Fruit fly (Drosophila melanogaster) whole organism, embryonic: ENCODE results near the gene CSN5.

Source experiments
- Abd-B ChIP-seq: fragments of 200-800 bp; sonication (Bioruptor generic); optimal IDR thresholded peaks from 2 replicates; lab custom pipeline; 2018; ENCODE audit warnings: missing biosample characterization, mild to moderate bottlenecking, missing genetic modification characterization, moderate library complexity
- CG10543 ChIP-seq: fragments of 200-800 bp; sonication (Bioruptor generic); optimal IDR thresholded peaks from 3 replicates; lab custom pipeline; 2017; ENCODE audit warnings: missing biosample characterization, mild to moderate bottlenecking, missing genetic modification characterization, moderate library complexity
- CG11247 ChIP-seq: fragments of 200-800 bp; sonication (Bioruptor generic); IDR thresholded peaks from 2 replicates; pipeline ENCODE4 v1.3.6; 2022; ENCODE audit warnings: missing biosample characterization, missing genetic modification characterization
- CG11560 ChIP-seq: fragments of 200-800 bp; sonication (Bioruptor generic); IDR thresholded peaks from 3 replicates; pipeline ENCODE4 v1.3.6; 2022; ENCODE audit warnings: missing biosample characterization, missing genetic modification characterization
- CG12155 ChIP-seq: fragments of 200-800 bp; sonication (Bioruptor generic); optimal IDR thresholded peaks from 3 replicates; lab custom pipeline; 2016; ENCODE audit warnings: missing biosample characterization, missing genetic modification characterization
- CG12659 ChIP-seq: fragments of 200-800 bp; sonication (Bioruptor generic); optimal IDR thresholded peaks from 3 replicates; lab custom pipeline; 2017; ENCODE audit warnings: mild to moderate bottlenecking, missing biosample characterization, missing genetic modification reagents, missing genetic modification characterization
- CG15479 ChIP-seq: fragments of 200-800 bp; sonication (Bioruptor generic); optimal IDR thresholded peaks from 3 replicates; lab custom pipeline; 2019; ENCODE audit warnings: missing biosample characterization, mild to moderate bottlenecking, missing genetic modification characterization, moderate library complexity
- CG18011 ChIP-seq: fragments of 200-800 bp; sonication (Bioruptor generic); optimal IDR thresholded peaks from 2 replicates; lab custom pipeline; 2017; ENCODE audit warnings: missing biosample characterization, missing genetic modification characterization, mild to moderate bottlenecking, moderate library complexity, missing genotype
- CG2120 ChIP-seq: fragments of 200-800 bp; sonication (Bioruptor generic); optimal IDR thresholded peaks from 3 replicates; lab custom pipeline; 2016; ENCODE audit warnings: missing biosample characterization, missing genetic modification characterization
- CG2678 ChIP-seq: fragments of 200-800 bp; sonication (Bioruptor generic); optimal IDR thresholded peaks from 3 replicates; lab custom pipeline; 2019; ENCODE audit warnings: missing biosample characterization, mild to moderate bottlenecking, missing genetic modification characterization, moderate library complexity
- CG2875 ChIP-seq: fragments of 200-800 bp; sonication (Bioruptor generic); optimal IDR thresholded peaks from 2 replicates; lab custom pipeline; 2017; ENCODE audit warnings: missing biosample characterization, mild to moderate bottlenecking, missing genetic modification characterization, missing genetic modification reagents
- CG31388 ChIP-seq: fragments of 200-800 bp; sonication (Bioruptor generic); optimal IDR thresholded peaks from 2 replicates; lab custom pipeline; 2016; ENCODE audit warnings: missing biosample characterization, missing genetic modification characterization
- CG33213 ChIP-seq: fragments of 200-800 bp; sonication (Bioruptor generic); optimal IDR thresholded peaks from 3 replicates; lab custom pipeline; 2016; ENCODE audit warnings: missing biosample characterization, missing genetic modification characterization
- CG42726 ChIP-seq: fragments of 200-800 bp; sonication (Bioruptor generic); IDR thresholded peaks from 2 replicates; pipeline ENCODE4 v1.3.6; 2022; ENCODE audit warnings: missing biosample characterization, missing genetic modification characterization; ENCODE audit not compliant: partially characterized antibody
- CG4424 ChIP-seq: fragments of 200-800 bp; sonication (Bioruptor generic); optimal IDR thresholded peaks from 3 replicates; lab custom pipeline; 2016; ENCODE audit warnings: missing biosample characterization, missing genetic modification characterization
- CG4617 ChIP-seq: fragments of 200-800 bp; sonication (Bioruptor generic); optimal IDR thresholded peaks from 3 replicates; lab custom pipeline; 2016; ENCODE audit warnings: missing biosample characterization, missing genetic modification characterization, borderline replicate concordance
- CG6254 ChIP-seq: fragments of 200-800 bp; sonication (Bioruptor generic); optimal IDR thresholded peaks from 3 replicates; lab custom pipeline; 2017; ENCODE audit warnings: mild to moderate bottlenecking, missing biosample characterization, missing genetic modification reagents, missing genetic modification characterization
- CG7786 ChIP-seq: fragments of 200-800 bp; sonication (Bioruptor generic); optimal IDR thresholded peaks from 2 replicates; lab custom pipeline; 2016; ENCODE audit warnings: missing biosample characterization, missing genetic modification characterization
- CG8388 ChIP-seq: fragments of 200-800 bp; sonication (Bioruptor generic); optimal IDR thresholded peaks from 2 replicates; lab custom pipeline; 2019; ENCODE audit warnings: missing biosample characterization, mild to moderate bottlenecking, missing genetic modification characterization, moderate library complexity
- D19B ChIP-seq: fragments of 200-800 bp; sonication (Bioruptor generic); optimal IDR thresholded peaks from 2 replicates; lab custom pipeline; 2017; ENCODE audit warnings: missing biosample characterization, mild to moderate bottlenecking, missing genetic modification characterization
- Dad ChIP-seq: fragments of 200-800 bp; sonication (Bioruptor generic); optimal IDR thresholded peaks from 3 replicates; lab custom pipeline; 2016; ENCODE audit warnings: missing biosample characterization, missing genetic modification characterization
- Deaf1 ChIP-seq: fragments of 200-800 bp; optimal IDR thresholded peaks from 3 replicates; lab custom pipeline; 2019; ENCODE audit warnings: missing biosample characterization, mild to moderate bottlenecking, missing genetic modification characterization, moderate library complexity
- Doc2 ChIP-seq: fragments of 200-800 bp; sonication (Bioruptor generic); IDR thresholded peaks from 2 replicates; pipeline ENCODE4 v1.3.6; 2022; ENCODE audit warnings: missing biosample characterization, missing genetic modification characterization
- Drgx ChIP-seq: fragments of 200-800 bp; sonication (Bioruptor generic); IDR thresholded peaks from 2 replicates; pipeline ENCODE4 v1.3.6; 2022; ENCODE audit warnings: missing biosample characterization, missing genetic modification characterization
- Fer2 ChIP-seq: fragments of 200-800 bp; sonication (Bioruptor generic); optimal IDR thresholded peaks from 2 replicates; lab custom pipeline; 2018; ENCODE audit warnings: missing biosample characterization, mild to moderate bottlenecking, missing genetic modification characterization, moderate library complexity
- H2.0 ChIP-seq: fragments of 200-800 bp; sonication (Bioruptor generic); IDR thresholded peaks from 2 replicates; pipeline ENCODE4 v1.3.6; 2022; ENCODE audit warnings: missing biosample characterization, missing genetic modification characterization
- HLH4C ChIP-seq: fragments of 200-800 bp; sonication (Bioruptor generic); IDR thresholded peaks from 3 replicates; pipeline ENCODE4 v1.3.6; 2022; ENCODE audit warnings: missing biosample characterization, missing genetic modification characterization; ENCODE audit not compliant: partially characterized antibody
- Hmr ChIP-seq: fragments of 200-800 bp; sonication (Bioruptor generic); optimal IDR thresholded peaks from 3 replicates; lab custom pipeline; 2017; ENCODE audit warnings: mild to moderate bottlenecking, missing biosample characterization, missing genetic modification reagents, missing genetic modification characterization
- Hr39 ChIP-seq: fragments of >200 bp; optimal IDR thresholded peaks from 2 replicates; lab custom pipeline; 2017
- Hr78 ChIP-seq, 2 experiments: fragments of 200-800 bp in 1 of 2; fragments of >200 bp in 1 of 2; sonication (Bioruptor generic) in 1 of 2; optimal IDR thresholded peaks; 2 replicates each; lab custom pipeline; 2017 to 2019; ENCODE audit warnings: missing biosample characterization in 2 of 2, missing genetic modification characterization in 2 of 2, mild to moderate bottlenecking in 1 of 2, moderate library complexity in 1 of 2
- MESR4 ChIP-seq: fragments of 200-800 bp; sonication (Bioruptor generic); optimal IDR thresholded peaks from 2 replicates; lab custom pipeline; 2018; ENCODE audit warnings: missing biosample characterization, mild to moderate bottlenecking, missing genetic modification characterization, moderate library complexity
- Sin3A ChIP-seq: fragments of >200 bp; optimal IDR thresholded peaks from 2 replicates; lab custom pipeline; 2018
- Sry-β ChIP-seq: fragments of 200-800 bp; sonication (Bioruptor generic); optimal IDR thresholded peaks from 2 replicates; lab custom pipeline; 2018; ENCODE audit warnings: missing biosample characterization, mild to moderate bottlenecking, missing genetic modification characterization, moderate library complexity
- TFAM ChIP-seq: fragments of 200-800 bp; sonication (Bioruptor generic); optimal IDR thresholded peaks from 2 replicates; lab custom pipeline; 2017; ENCODE audit warnings: missing biosample characterization, missing genetic modification characterization, inconsistent platforms
- Xbp1 ChIP-seq: fragments of 200-800 bp; sonication (Bioruptor generic); optimal IDR thresholded peaks from 3 replicates; lab custom pipeline; 2016; ENCODE audit warnings: missing biosample characterization, mild to moderate bottlenecking, missing genetic modification characterization
- ato ChIP-seq: fragments of 200-800 bp; sonication (Bioruptor generic); IDR thresholded peaks from 2 replicates; pipeline ENCODE4 v1.3.6; 2022; ENCODE audit warnings: missing biosample characterization, missing genetic modification characterization; ENCODE audit not compliant: partially characterized antibody
- cas ChIP-seq: fragments of 200-800 bp; sonication (Bioruptor generic); IDR thresholded peaks from 2 replicates; pipeline ENCODE4 v1.3.6; 2022; ENCODE audit warnings: missing biosample characterization, missing genetic modification characterization
- dmrt99B ChIP-seq: fragments of 200-800 bp; sonication (Bioruptor generic); optimal IDR thresholded peaks from 2 replicates; lab custom pipeline; 2018; ENCODE audit warnings: missing biosample characterization, mild to moderate bottlenecking, missing genetic modification characterization, moderate library complexity
- ewg ChIP-seq: fragments of 200-800 bp; sonication (Bioruptor generic); optimal IDR thresholded peaks from 3 replicates; lab custom pipeline; 2017; ENCODE audit warnings: mild to moderate bottlenecking, missing biosample characterization, missing genetic modification reagents, missing genetic modification characterization
- exex ChIP-seq: fragments of 200-800 bp; sonication (Bioruptor generic); optimal IDR thresholded peaks from 4 replicates; lab custom pipeline; 2018; ENCODE audit warnings: missing biosample characterization, mild to moderate bottlenecking, missing genetic modification characterization, moderate library complexity
- kah ChIP-seq: fragments of 200-800 bp; sonication (Bioruptor generic); optimal IDR thresholded peaks from 2 replicates; lab custom pipeline; 2018; ENCODE audit warnings: missing biosample characterization, mild to moderate bottlenecking, missing genetic modification characterization
- kni ChIP-seq: fragments of 200-800 bp; sonication (Bioruptor generic); optimal IDR thresholded peaks from 3 replicates; lab custom pipeline; 2017; ENCODE audit warnings: mild to moderate bottlenecking, missing biosample characterization, missing genetic modification reagents, missing genetic modification characterization
- lilli ChIP-seq: fragments of 200-800 bp; sonication (Bioruptor generic); optimal IDR thresholded peaks from 3 replicates; lab custom pipeline; 2016; ENCODE audit warnings: missing biosample characterization, missing genetic modification characterization
- org-1 ChIP-seq: fragments of 200-800 bp; sonication (Bioruptor generic); optimal IDR thresholded peaks from 2 replicates; lab custom pipeline; 2017; ENCODE audit warnings: missing biosample characterization, missing genetic modification characterization
- repo ChIP-seq: fragments of 200-800 bp; sonication (Bioruptor generic); optimal IDR thresholded peaks from 2 replicates; lab custom pipeline; 2016; ENCODE audit warnings: missing biosample characterization, missing genetic modification characterization
- salm ChIP-seq: fragments of 200-800 bp; sonication (Bioruptor generic); optimal IDR thresholded peaks from 2 replicates; lab custom pipeline; 2018; ENCODE audit warnings: missing biosample characterization, mild to moderate bottlenecking, missing genetic modification characterization
- sens ChIP-seq: fragments of 200-800 bp; sonication (Bioruptor generic); peaks from one replicate; lab custom pipeline; 2016; ENCODE audit warnings: missing biosample characterization, missing genetic modification characterization
- sens-2 ChIP-seq: fragments of 200-800 bp; sonication (Bioruptor generic); IDR thresholded peaks from 2 replicates; pipeline ENCODE4 v1.3.6; 2022; ENCODE audit warnings: missing biosample characterization, missing genetic modification characterization
- sim ChIP-seq: fragments of 200-800 bp; sonication (Bioruptor generic); IDR thresholded peaks from 2 replicates; pipeline ENCODE4 v1.3.6; 2022; ENCODE audit warnings: missing biosample characterization, missing genetic modification characterization
- sob ChIP-seq: fragments of 200-800 bp; sonication (Bioruptor generic); IDR thresholded peaks from 2 replicates; pipeline ENCODE4 v1.3.6; 2022; ENCODE audit warnings: missing biosample characterization, missing genetic modification characterization
- tx ChIP-seq: fragments of 200-800 bp; sonication (Bioruptor generic); optimal IDR thresholded peaks from 2 replicates; lab custom pipeline; 2016; ENCODE audit warnings: missing biosample characterization, missing genetic modification characterization
- vnd ChIP-seq: fragments of 200-800 bp; sonication (Bioruptor generic); IDR thresholded peaks from 3 replicates; pipeline ENCODE4 v1.3.6; 2022; ENCODE audit warnings: missing biosample characterization, missing genetic modification characterization; ENCODE audit not compliant: partially characterized antibody

CSN5 gene

dm6 chr3R:16496209-16496608 is 26.3 kb downstream of the CSN5 start (continued):
- TF ChIP-seq lilli (GFP tag; lab: Kevin White, UChicago): no peak
- no peak for TF ChIP-seq CG7786 (GFP tag; lab: Kevin White, UChicago)
- TF ChIP-seq Drgx: peak; percentile 78
- no peak for TF ChIP-seq sim (GFP tag; lab: Robert Waterston, UW)
- TF ChIP-seq CG12659: no peak
- TF ChIP-seq salm: peak; percentile 14
- no peak for TF ChIP-seq CG2678
- TF ChIP-seq HLH4C (GFP tag; lab: Robert Waterston, UW): no peak
- TF ChIP-seq CG4424 (GFP tag; lab: Kevin White, UChicago): peak; percentile 15
- TF ChIP-seq CG6254 (GFP tag; lab: Kevin White, UChicago): peak; percentile 35
- TF ChIP-seq H2.0 (GFP tag; lab: Robert Waterston, UW): no peak
- TF ChIP-seq CG12155 (GFP tag; lab: Kevin White, UChicago): no peak
- TF ChIP-seq Doc2: no peak
- no peak for TF ChIP-seq sob (GFP tag; lab: Robert Waterston, UW)
- TF ChIP-seq cas (GFP tag; lab: Robert Waterston, UW): no peak
- no peak for TF ChIP-seq Hr39 (lab: Kevin White, UChicago)
- no peak for TF ChIP-seq vnd
- no peak for TF ChIP-seq repo
- TF ChIP-seq CG2875 (GFP tag; lab: Kevin White, UChicago): peak; percentile 62
- no peak for TF ChIP-seq kni (GFP tag; lab: Kevin White, UChicago)
- no peak for TF ChIP-seq CG4617 (GFP tag; lab: Kevin White, UChicago)
- TF ChIP-seq TFAM (GFP tag; lab: Kevin White, UChicago): no peak
- TF ChIP-seq CG10543 (GFP tag; lab: Kevin White, UChicago): no peak
- peak; percentile 39 for TF ChIP-seq ewg
- TF ChIP-seq Sry-β (GFP tag; lab: Kevin White, UChicago): no peak
- TF ChIP-seq CG42726: no peak
- peak; percentile 49 for TF ChIP-seq Xbp1
- TF ChIP-seq Deaf1: peak; percentile 20
- TF ChIP-seq CG2120 (GFP tag; lab: Kevin White, UChicago): no peak
- TF ChIP-seq Fer2 (tag; lab: Kevin White, UChicago): no peak
- no peak for TF ChIP-seq MESR4
- TF ChIP-seq Hmr: no peak
- peak in 1 of 2 experiments; percentile 29 for TF ChIP-seq Hr78 (GFP tag; optimal IDR thresholded peaks at IDR 0.05; lab: Kevin White, UChicago)
- no peak for TF ChIP-seq Abd-B
- peak; percentile 33 for TF ChIP-seq kah (GFP tag; lab: Kevin White, UChicago)
- no peak for TF ChIP-seq CG18011 (GFP tag; lab: Kevin White, UChicago)
- peak; percentile 88 for TF ChIP-seq sens (GFP tag; lab: Kevin White, UChicago)
- TF ChIP-seq org-1 (GFP tag; lab: Kevin White, UChicago): no peak
- TF ChIP-seq CG8388 (GFP tag; lab: Kevin White, UChicago): peak; percentile 63
- TF ChIP-seq exex: no peak
- no peak for TF ChIP-seq CG33213 (GFP tag; lab: Kevin White, UChicago)
- no peak for TF ChIP-seq CG11247
- TF ChIP-seq dmrt99B (tag; lab: Kevin White, UChicago): peak; percentile 84
- no peak for TF ChIP-seq CG15479
- TF ChIP-seq Dad (GFP tag; lab: Kevin White, UChicago): no peak
- TF ChIP-seq CG31388 (GFP tag; lab: Kevin White, UChicago): no peak
- no peak for TF ChIP-seq CG11560 (tag; lab: Robert Waterston, UW)
- no peak for TF ChIP-seq D19B
- no peak for TF ChIP-seq ato
- no peak for TF ChIP-seq tx
- TF ChIP-seq Sin3A (lab: Kevin White, UChicago): no peak
- TF ChIP-seq sens-2 (GFP tag; lab: Robert Waterston, UW): no peak
